Worm (Caenorhabditis elegans): ENCODE data around the gene srlf-32.

ce11 chrIV:11950270-11950669 lies 24.4 kb downstream of the srlf-32 start, which contains the start of gene tbx-36:
- TF ChIP-seq ZK546.5 (tag; optimal IDR thresholded peaks at IDR 0.05) (no peak), elt-2 (tag; optimal IDR thresholded peaks at IDR 0.05) (no peak), unc-62 (GFP tag; optimal IDR thresholded peaks at IDR 0.05) (no peak), nhr-43 (tag; optimal IDR thresholded peaks at IDR 0.05; ENCODE audit: poor library complexity, severe bottlenecking) (no peak), unc-39 (tag; optimal IDR thresholded peaks at IDR 0.05) (no peak), nhr-25 (tag; optimal IDR thresholded peaks at IDR 0.05) (no peak), eor-1 (tag; optimal IDR thresholded peaks at IDR 0.05) (no peak), egl-27 (tag; optimal IDR thresholded peaks at IDR 0.05) (no peak), ceh-82 (tag; optimal IDR thresholded peaks at IDR 0.05) (no peak)

All from whole organism, L3 larva.